Fruit fly (Drosophila melanogaster) Kc167 (cell line): Measurements from ENCODE around the gene CG4080.

Experiments used
- Myc ChIP-seq: fragments of >200 bp; optimal IDR thresholded peaks from 2 replicates; lab custom pipeline; 2017; ENCODE audit warnings: missing external identifiers
- Sin3A ChIP-seq: fragments of >200 bp; optimal IDR thresholded peaks from 2 replicates; lab custom pipeline; 2018; ENCODE audit warnings: missing external identifiers
- insv ChIP-seq: fragments of >200 bp; optimal IDR thresholded peaks from 3 replicates; lab custom pipeline; 2018; ENCODE audit warnings: missing external identifiers

- TF ChIP-seq insv (lab: Kevin White, UChicago) = no peak
- TF ChIP-seq Myc (lab: Kevin White, UChicago) = no peak
- TF ChIP-seq Sin3A (lab: Kevin White, UChicago) = no peak
Measured at dm6 chr3L:9345157-9345556, 53.9 kb downstream of the CG4080 start.
